Fruit fly (Drosophila melanogaster): Measurements from ENCODE around the gene CG10561.

The CG10561 gene

dm6 chr2L:19120984-19121383, 6.8 kb downstream of the CG10561 start (continued):
- TF ChIP-seq CG12236 (GFP tag; optimal IDR thresholded peaks at IDR 0.05) (no peak), CG5953 (GFP tag; IDR thresholded peaks at IDR 0.05) (no peak), CG4328 (GFP tag; optimal IDR thresholded peaks at IDR 0.05) (no peak), CG17186 (GFP tag; optimal IDR thresholded peaks at IDR 0.05) (no peak), CG14014 (GFP tag; IDR thresholded peaks at IDR 0.05) (no peak), Dbx (GFP tag; IDR thresholded peaks at IDR 0.05) (no peak), Usf (GFP tag; optimal IDR thresholded peaks at IDR 0.05) (peak; percentile 2), CG3163 (GFP tag; optimal IDR thresholded peaks at IDR 0.05) (no peak), CG6813 (GFP tag; optimal IDR thresholded peaks at IDR 0.05) (peak; percentile 13), ci (GFP tag; IDR thresholded peaks at IDR 0.05) (peak; percentile 43; the same call in 1 of the 3 replicates), Dp (GFP tag; optimal IDR thresholded peaks at IDR 0.05) (no peak), Opbp (GFP tag; IDR thresholded peaks at IDR 0.05; ENCODE audit: partially characterized antibody) (no peak), pzg (GFP tag; optimal IDR thresholded peaks at IDR 0.05) (no peak), CG4424 (GFP tag; optimal IDR thresholded peaks at IDR 0.05) (peak; percentile 53), Mad (GFP tag; optimal IDR thresholded peaks at IDR 0.05) (no peak), CG11093 (GFP tag; IDR thresholded peaks at IDR 0.05) (no peak), onecut (GFP tag; IDR thresholded peaks at IDR 0.05) (no peak), Doc3 (GFP tag; IDR thresholded peaks at IDR 0.05; ENCODE audit: partially characterized antibody) (no peak), CG4854 (GFP tag; optimal IDR thresholded peaks at IDR 0.05) (no peak), eve (GFP tag; optimal IDR thresholded peaks at IDR 0.05) (no peak), CG17829 (tag; optimal IDR thresholded peaks at IDR 0.05) (no peak), crc (GFP tag; optimal IDR thresholded peaks at IDR 0.05) (peak; percentile 6), CG1024 (GFP tag; IDR thresholded peaks at IDR 0.05) (no peak), Hr39 (optimal IDR thresholded peaks at IDR 0.05) (no peak), CG6791 (GFP tag; IDR thresholded peaks at IDR 0.05; ENCODE audit: partially characterized antibody) (no peak), CG11696 (GFP tag; IDR thresholded peaks at IDR 0.05) (no peak), CG10321 (GFP tag; IDR thresholded peaks at IDR 0.05) (no peak), Jarid2 (GFP tag; optimal IDR thresholded peaks at IDR 0.05) (peak; percentile 13), CG7963 (GFP tag; IDR thresholded peaks at IDR 0.05; ENCODE audit: partially characterized antibody) (no peak), CG4282 (GFP tag; optimal IDR thresholded peaks at IDR 0.05) (no peak), Antp (GFP tag; optimal IDR thresholded peaks at IDR 0.05) (peak; percentile 7), lmd (GFP tag; IDR thresholded peaks at IDR 0.05) (peak; percentile 47), Taf1 (GFP tag; IDR thresholded peaks at IDR 0.05) (no peak), CG4404 (GFP tag; IDR thresholded peaks at IDR 0.05) (no peak), tna (GFP tag; IDR thresholded peaks at IDR 0.05; ENCODE audit: partially characterized antibody) (no peak), C15 (GFP tag; IDR thresholded peaks at IDR 0.05) (no peak), CG11456 (GFP tag; IDR thresholded peaks at IDR 0.05) (no peak), Lhr (GFP tag; optimal IDR thresholded peaks at IDR 0.05) (no peak), Sry-β (GFP tag; optimal IDR thresholded peaks at IDR 0.05) (no peak), CG6683 (GFP tag; optimal IDR thresholded peaks at IDR 0.05) (peak; percentile 27), CG17328 (GFP tag; IDR thresholded peaks at IDR 0.05) (no peak), CG9609 (GFP tag; optimal IDR thresholded peaks at IDR 0.05) (no peak), CG17802 (tag; optimal IDR thresholded peaks at IDR 0.05) (no peak), Hey (tag; optimal IDR thresholded peaks at IDR 0.05) (no peak), CG9797 (GFP tag; optimal IDR thresholded peaks at IDR 0.05) (no peak), Hand (GFP tag; optimal IDR thresholded peaks at IDR 0.05) (peak; percentile 25), CG10274 (GFP tag; optimal IDR thresholded peaks at IDR 0.05) (peak; percentile 3), Scr (GFP tag; IDR thresholded peaks at IDR 0.05; ENCODE audit: partially characterized antibody) (no peak), nerfin-2 (GFP tag; IDR thresholded peaks at IDR 0.05; ENCODE audit: partially characterized antibody) (no peak), Poxn (GFP tag; IDR thresholded peaks at IDR 0.05) (no peak), Atf-2 (GFP tag; optimal IDR thresholded peaks at IDR 0.05) (no peak), slp2 (GFP tag; optimal IDR thresholded peaks at IDR 0.05) (peak; percentile 46)

Data from whole organism, embryonic.